Worm (Caenorhabditis elegans) whole organism, early embryonic: ENCODE results near the gene clec-226.

Source experiments
- B0310.2 ChIP-seq: sonication (generic microtip); optimal IDR thresholded peaks from 2 replicates; lab custom pipeline; 2016; ENCODE audit warnings: mild to moderate bottlenecking, missing genetic modification characterization, missing compliant biosample characterization
- F13C5.2 ChIP-seq: sonication (generic microtip); optimal IDR thresholded peaks from 2 replicates; lab custom pipeline; 2017; ENCODE audit warnings: mild to moderate bottlenecking, missing genetic modification characterization, inconsistent platforms, missing compliant biosample characterization
- aly-1 ChIP-seq: sonication (generic microtip); optimal IDR thresholded peaks from 2 replicates; lab custom pipeline; 2016; ENCODE audit warnings: missing genetic modification characterization, missing compliant biosample characterization
- ama-1 ChIP-seq: fragments of 150-350 bp; optimal IDR thresholded peaks from 2 replicates; lab custom pipeline; 2014
- ceh-13 ChIP-seq: fragments of 200-800 bp; sonication (Bioruptor generic); optimal IDR thresholded peaks from 2 replicates; lab custom pipeline; 2018; ENCODE audit warnings: mild to moderate bottlenecking, missing genetic modification characterization, missing compliant biosample characterization
- ceh-36 ChIP-seq: sonication (generic microtip); optimal IDR thresholded peaks from 2 replicates; lab custom pipeline; 2016; ENCODE audit warnings: missing genetic modification characterization, inconsistent platforms, missing compliant biosample characterization
- ets-7 ChIP-seq: sonication (generic microtip); optimal IDR thresholded peaks from 2 replicates; lab custom pipeline; 2016; ENCODE audit warnings: missing genotype, missing genetic modification characterization, missing compliant biosample characterization
- flt-1 ChIP-seq: fragments of 200-800 bp; sonication (Bioruptor generic); IDR thresholded peaks from 2 replicates; pipeline ENCODE4 v1.3.6; 2022; ENCODE audit warnings: missing genetic modification characterization, missing compliant biosample characterization
- hmbx-1 ChIP-seq: sonication (generic microtip); optimal IDR thresholded peaks from 2 replicates; lab custom pipeline; 2016; ENCODE audit warnings: mild to moderate bottlenecking, missing genetic modification characterization, missing compliant biosample characterization
- hmg-4 ChIP-seq: fragments of 200-800 bp; sonication (Bioruptor generic); optimal IDR thresholded peaks from 2 replicates; lab custom pipeline; 2018; ENCODE audit warnings: mild to moderate bottlenecking, missing genetic modification characterization, missing compliant biosample characterization
- hnd-1 ChIP-seq: sonication (generic microtip); optimal IDR thresholded peaks from 2 replicates; lab custom pipeline; 2016; ENCODE audit warnings: missing genetic modification characterization, missing compliant biosample characterization
- pes-1 ChIP-seq: fragments of 200-800 bp; sonication (Bioruptor generic); IDR thresholded peaks from 2 replicates; pipeline ENCODE4 v1.3.6; 2022; ENCODE audit warnings: missing genetic modification reagents, missing genetic modification characterization, missing compliant biosample characterization
- scrt-1 ChIP-seq: fragments of 200-800 bp; sonication (Bioruptor generic); IDR thresholded peaks from 2 replicates; pipeline ENCODE4 v1.3.6; 2022; ENCODE audit warnings: missing genetic modification characterization, missing compliant biosample characterization
- sea-1 ChIP-seq: fragments of 200-800 bp; sonication (Bioruptor generic); conservative IDR thresholded peaks from 2 replicates; pipeline ENCODE4 v1.3.6; 2022; ENCODE audit warnings: missing genetic modification characterization, missing compliant biosample characterization
- tbx-11 ChIP-seq: fragments of 200-800 bp; sonication (Bioruptor generic); IDR thresholded peaks from 2 replicates; pipeline ENCODE4 v1.3.6; 2022; ENCODE audit warnings: missing genetic modification characterization, missing compliant biosample characterization
- tbx-37 ChIP-seq: fragments of 200-800 bp; sonication (Bioruptor generic); conservative IDR thresholded peaks from 2 replicates; pipeline ENCODE4 v1.3.6; 2022; ENCODE audit warnings: missing genetic modification reagents, missing genetic modification characterization, missing compliant biosample characterization
- tra-4 ChIP-seq: sonication (generic microtip); optimal IDR thresholded peaks from 2 replicates; lab custom pipeline; 2017; ENCODE audit warnings: missing genetic modification characterization, missing compliant biosample characterization

clec-226 gene

DNA sequence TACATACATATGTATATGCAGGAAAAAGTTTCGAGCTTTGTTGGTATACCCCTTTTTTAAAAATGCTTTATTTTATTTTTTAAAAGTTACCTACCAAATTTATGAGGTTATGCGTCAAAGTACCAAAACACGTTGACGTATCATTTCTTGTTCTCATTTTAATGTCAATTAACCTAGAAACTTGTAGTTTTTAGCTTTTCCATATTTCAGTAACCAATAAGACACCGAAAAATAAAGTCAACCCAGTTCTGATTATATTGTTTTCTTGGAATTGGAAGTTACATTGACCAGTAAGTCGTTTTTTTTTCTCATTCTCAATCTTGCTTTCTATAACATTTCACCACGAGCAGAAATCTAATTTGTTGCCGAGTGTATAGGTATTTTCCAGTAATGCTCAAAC is 9.9 kb upstream of the clec-226 start, which contains the start of gene srw-145:
Gene srw-145 (plus strand): TSS at position 301 of the 400 bp plus-strand sequence.
- no peak for TF ChIP-seq F13C5.2
- TF ChIP-seq tra-4 (tag; lab: Kevin White, UChicago): no peak
- no peak for TF ChIP-seq hnd-1
- no peak for TF ChIP-seq ama-1 (lab: Kevin White, UChicago)
- no peak for TF ChIP-seq ets-7 (tag; lab: Kevin White, UChicago)
- TF ChIP-seq hmbx-1 (tag; lab: Kevin White, UChicago): no peak
- no peak for TF ChIP-seq tbx-11 (GFP tag; lab: Robert Waterston, UW)
- no peak for TF ChIP-seq B0310.2 (tag; lab: Kevin White, UChicago)
- no peak for TF ChIP-seq tbx-37 (GFP tag; lab: Robert Waterston, UW)
- TF ChIP-seq sea-1: no peak
- TF ChIP-seq hmg-4: no peak
- TF ChIP-seq aly-1: no peak
- TF ChIP-seq pes-1 (GFP tag; lab: Robert Waterston, UW): no peak
- no peak for TF ChIP-seq flt-1 (GFP tag; lab: Robert Waterston, UW)

DNA sequence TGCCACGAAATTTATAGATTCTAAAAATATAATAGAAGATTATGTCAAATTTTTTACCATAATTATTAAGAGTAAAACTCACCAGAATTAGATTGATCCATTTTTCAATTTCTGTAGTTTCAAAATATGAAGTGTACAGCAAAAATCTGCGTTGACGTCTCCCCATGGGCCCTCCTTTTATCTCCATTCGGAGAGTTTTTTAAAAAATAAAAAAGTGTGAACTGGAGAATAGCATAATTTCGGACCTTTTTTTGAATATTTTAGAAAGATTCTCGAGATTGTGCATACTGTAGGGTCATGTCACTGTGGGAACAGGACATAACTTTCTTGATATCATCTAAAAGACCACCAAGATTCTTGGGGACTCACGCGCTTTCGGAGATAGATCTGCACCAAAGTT is 4.7 kb upstream of the clec-226 start, which contains the start of gene dpr-1:
Gene dpr-1 (minus strand): TSS at position 101 of the 400 bp plus-strand sequence.
- TF ChIP-seq ets-7 (tag; lab: Kevin White, UChicago) (no peak), ama-1 (lab: Kevin White, UChicago) (no peak), hmg-4 (no peak), ceh-13 (no peak), B0310.2 (tag; lab: Kevin White, UChicago) (no peak), flt-1 (GFP tag; lab: Robert Waterston, UW) (no peak), tbx-37 (GFP tag; lab: Robert Waterston, UW) (no peak), hmbx-1 (tag; lab: Kevin White, UChicago) (no peak), pes-1 (GFP tag; lab: Robert Waterston, UW) (no peak), hnd-1 (no peak), ceh-36 (no peak), tbx-11 (GFP tag; lab: Robert Waterston, UW) (no peak), scrt-1 (GFP tag; lab: Robert Waterston, UW) (no peak), F13C5.2 (no peak), sea-1 (no peak), tra-4 (tag; lab: Kevin White, UChicago) (no peak), aly-1 (no peak)

DNA sequence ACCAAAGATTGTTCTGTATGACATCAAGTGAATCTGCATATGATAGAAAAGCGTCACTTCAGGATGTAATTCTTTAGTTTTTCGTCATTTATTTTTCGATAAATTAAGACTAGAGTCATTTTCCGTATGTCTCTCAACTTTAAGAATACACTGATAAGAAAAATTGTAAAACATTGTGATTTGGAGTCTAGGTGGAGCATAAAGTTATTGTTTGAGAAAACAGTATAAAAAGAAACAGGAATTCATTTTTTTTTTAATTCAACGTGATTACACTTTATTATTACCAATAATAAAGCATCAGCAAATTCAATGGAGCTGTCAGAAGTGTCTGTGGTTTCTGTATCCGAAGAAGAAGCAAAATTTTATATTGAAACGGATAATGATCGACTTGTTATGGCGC is 2.2 kb downstream of the clec-226 start, which contains the start of gene R10D12.6:
Gene R10D12.6 (plus strand): TSS at position 301 of the 400 bp plus-strand sequence.
- TF ChIP-seq pes-1 (GFP tag; lab: Robert Waterston, UW) (no peak), ceh-13 (no peak), F13C5.2 (no peak), flt-1 (GFP tag; lab: Robert Waterston, UW) (no peak)

DNA sequence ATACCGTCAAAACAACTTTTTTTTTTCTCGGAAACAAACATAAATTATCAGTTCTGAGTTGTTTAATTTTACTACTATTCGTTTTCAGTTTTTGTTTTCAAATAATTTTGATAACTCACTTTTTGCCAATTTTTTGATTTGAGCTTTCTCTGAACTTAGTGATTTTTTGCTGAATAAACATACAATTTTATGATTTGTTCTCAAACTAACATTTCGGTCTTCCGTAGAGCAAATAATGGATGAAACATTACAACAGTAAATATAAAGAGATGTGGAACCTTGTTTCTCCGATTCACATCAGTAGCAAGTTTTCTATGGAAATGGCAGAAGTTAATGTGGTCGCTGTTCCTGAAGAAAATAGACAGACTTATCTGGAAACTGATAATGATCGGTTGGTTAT is 3.0 kb downstream of the clec-226 start, which contains the start of gene R10D12.7:
Gene R10D12.7 (plus strand): TSS at position 301 of the 400 bp plus-strand sequence.
- TF ChIP-seq ceh-13: no peak
- no peak for TF ChIP-seq ama-1 (lab: Kevin White, UChicago)
- no peak for TF ChIP-seq hmg-4
- no peak for TF ChIP-seq tbx-11 (GFP tag; lab: Robert Waterston, UW)
- no peak for TF ChIP-seq B0310.2 (tag; lab: Kevin White, UChicago)
- no peak for TF ChIP-seq hnd-1
- no peak for TF ChIP-seq tbx-37 (GFP tag; lab: Robert Waterston, UW)
- TF ChIP-seq sea-1: no peak
- TF ChIP-seq aly-1: no peak
- no peak for TF ChIP-seq tra-4 (tag; lab: Kevin White, UChicago)
- no peak for TF ChIP-seq ets-7 (tag; lab: Kevin White, UChicago)
- TF ChIP-seq ceh-36: no peak
- TF ChIP-seq pes-1 (GFP tag; lab: Robert Waterston, UW): no peak

DNA sequence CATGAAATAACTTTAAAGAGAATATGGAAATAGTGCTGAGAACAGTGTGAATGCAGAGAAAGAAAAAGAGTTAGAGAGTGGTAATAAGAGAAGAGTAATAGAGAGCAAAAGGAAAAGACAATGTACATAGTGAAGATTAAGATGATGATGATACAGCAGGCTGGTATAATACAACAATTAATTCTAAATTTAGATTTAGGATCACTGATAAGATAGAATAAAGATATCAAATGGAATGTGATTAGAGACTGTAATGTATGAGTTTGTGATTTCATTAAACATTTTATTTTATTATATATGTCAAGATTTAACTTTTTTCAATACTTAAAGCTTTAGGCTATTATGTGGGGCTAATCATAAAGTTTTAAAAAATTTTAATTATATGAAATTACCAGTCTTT is 6.4 kb downstream of the clec-226 start, which contains the start of gene R10D12.8:
Gene R10D12.8 (minus strand): TSS at position 101 of the 400 bp plus-strand sequence.
- no peak for TF ChIP-seq hmg-4
- no peak for TF ChIP-seq ceh-13
- no peak for TF ChIP-seq ama-1 (lab: Kevin White, UChicago)
- no peak for TF ChIP-seq scrt-1 (GFP tag; lab: Robert Waterston, UW)
- no peak for TF ChIP-seq hmbx-1 (tag; lab: Kevin White, UChicago)
- no peak for TF ChIP-seq sea-1
- no peak for TF ChIP-seq hnd-1
- no peak for TF ChIP-seq tbx-37 (GFP tag; lab: Robert Waterston, UW)
- TF ChIP-seq aly-1: no peak
- no peak for TF ChIP-seq ets-7 (tag; lab: Kevin White, UChicago)
- no peak for TF ChIP-seq tbx-11 (GFP tag; lab: Robert Waterston, UW)
- no peak for TF ChIP-seq flt-1 (GFP tag; lab: Robert Waterston, UW)

DNA sequence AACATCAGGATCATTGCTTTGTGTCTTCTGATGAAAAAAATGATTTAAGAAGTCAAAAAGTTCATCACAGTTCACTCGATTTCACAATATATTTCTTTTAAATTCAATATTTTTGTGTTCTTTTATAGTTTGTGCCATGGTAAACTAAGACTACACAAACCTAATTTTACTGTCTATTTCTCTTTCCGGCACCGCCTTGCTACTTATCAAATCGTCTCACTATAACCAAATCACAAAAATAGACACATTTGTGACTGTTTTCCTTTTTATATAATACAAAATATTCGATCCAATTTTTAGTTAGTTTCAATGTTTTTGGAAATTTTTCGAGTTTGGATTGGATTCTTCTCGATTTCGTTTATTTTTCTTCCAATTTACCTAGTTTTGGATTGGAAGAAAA is 7.3 kb downstream of the clec-226 start, which contains the start of gene swt-6:
Gene swt-6 (plus strand): TSS at position 301 of the 400 bp plus-strand sequence.
- TF ChIP-seq ceh-36 (no peak), tra-4 (tag; lab: Kevin White, UChicago) (no peak), tbx-37 (GFP tag; lab: Robert Waterston, UW) (no peak), ama-1 (lab: Kevin White, UChicago) (no peak), sea-1 (no peak), hmbx-1 (tag; lab: Kevin White, UChicago) (no peak), aly-1 (no peak), scrt-1 (GFP tag; lab: Robert Waterston, UW) (no peak), hnd-1 (no peak), tbx-11 (GFP tag; lab: Robert Waterston, UW) (no peak), hmg-4 (no peak), ceh-13 (no peak), ets-7 (tag; lab: Kevin White, UChicago) (no peak), F13C5.2 (no peak), B0310.2 (tag; lab: Kevin White, UChicago) (no peak), pes-1 (GFP tag; lab: Robert Waterston, UW) (no peak), flt-1 (GFP tag; lab: Robert Waterston, UW) (no peak)

- TF ChIP-seq ceh-13 (no peak), tbx-37 (GFP tag; lab: Robert Waterston, UW) (no peak), tra-4 (tag; lab: Kevin White, UChicago) (no peak), pes-1 (GFP tag; lab: Robert Waterston, UW) (no peak), ama-1 (lab: Kevin White, UChicago) (no peak), hmbx-1 (tag; lab: Kevin White, UChicago) (no peak), ceh-36 (no peak)
These were observed 8.8 kb downstream of the clec-226 start for ce11 chrV:13955370-13956089.
